Worm (Caenorhabditis elegans): Measurements from ENCODE around the gene glr-5.
"Not testable (repeated sequence)": the region's sequence is repeated elsewhere in the genome, so short reads cannot be mapped to it uniquely, and the experiment has no call there.

glr-5 gene

DNA sequence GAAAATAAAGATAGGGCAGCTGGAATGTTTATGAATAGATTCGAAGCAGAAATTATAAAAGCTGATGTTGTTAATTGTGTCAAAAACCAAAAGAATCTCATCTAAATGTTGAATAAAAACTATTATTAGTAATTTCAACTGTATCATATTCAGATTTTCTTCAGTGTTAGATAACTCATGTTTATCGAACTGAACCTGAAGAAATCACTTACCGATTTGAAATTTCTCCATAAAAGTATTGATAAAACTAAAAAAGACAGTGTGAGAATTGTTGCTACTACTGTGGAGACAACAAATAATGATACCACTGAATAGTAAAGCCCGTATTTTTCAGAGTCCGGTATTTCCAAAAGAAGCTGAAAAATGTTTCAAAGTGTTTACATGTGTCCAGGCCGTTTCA, 5.9 kb downstream of the glr-5 start, which contains the start of gene ZC196.8:
ZC196.8 (minus strand) TSS at position 101 of the 400 bp plus-strand sequence.
- TF ChIP-seq sptf-1, tlp-1, hlh-4 (tag; optimal IDR thresholded peaks at IDR 0.05): not testable (repeated sequence)

DNA sequence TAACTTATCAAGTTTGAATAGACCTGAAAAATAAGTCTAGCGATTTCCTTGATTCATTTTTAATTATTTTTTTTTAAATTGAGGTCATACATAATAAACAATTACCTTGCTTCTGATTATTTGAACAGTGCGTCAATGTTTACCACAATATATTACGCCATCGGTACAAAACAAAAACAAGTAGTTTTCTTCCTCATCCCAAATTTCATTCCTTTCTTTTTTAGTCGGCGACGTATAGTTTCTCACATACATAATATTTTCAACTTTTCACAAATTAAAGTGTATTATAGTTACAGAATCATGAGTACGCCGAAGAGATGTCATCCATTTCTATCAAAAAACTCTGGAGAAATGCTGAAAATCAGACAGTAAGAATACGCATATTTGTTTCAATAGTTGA, 9.9 kb downstream of the glr-5 start, which contains the start of gene droe-8:
droe-8 (plus strand) TSS at position 301 of the 400 bp plus-strand sequence.
- TF ChIP-seq lin-14 (GFP tag; optimal IDR thresholded peaks at IDR 0.05); sox-4 (tag; optimal IDR thresholded peaks at IDR 0.05); ama-1 (optimal IDR thresholded peaks at IDR 0.05): not testable (repeated sequence)

DNA sequence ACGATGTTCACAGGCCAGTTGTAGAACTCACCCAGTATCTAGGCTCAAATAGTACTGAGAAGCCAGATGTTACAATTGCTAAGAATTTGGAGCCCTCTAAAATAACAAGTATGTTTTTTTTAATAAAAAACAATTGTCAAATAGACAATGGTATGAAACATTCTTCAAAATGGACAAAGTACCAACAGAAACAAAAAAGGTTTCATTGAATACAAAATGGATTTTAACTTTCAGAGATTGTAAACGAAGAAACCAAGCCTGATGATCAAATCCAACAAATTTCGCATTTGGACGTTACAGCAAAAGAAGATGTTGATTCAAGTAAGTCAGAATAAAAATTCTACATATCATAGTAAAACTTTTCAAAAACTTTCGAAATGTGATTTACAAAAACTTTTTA, 10.8 kb downstream of the glr-5 start, which contains the start of gene ZC196.9:
ZC196.9 (minus strand) TSS at position 101 of the 400 bp plus-strand sequence.
- TF ChIP-seq ces-1 (GFP tag; optimal IDR thresholded peaks at IDR 0.05) (no peak), fkh-8 (tag; optimal IDR thresholded peaks at IDR 0.05) (no peak), unc-62 (GFP tag; optimal IDR thresholded peaks at IDR 0.05) (no peak), nhr-85 (tag) (no peak), snu-23 (GFP tag; optimal IDR thresholded peaks at IDR 0.05) (no peak)

DNA sequence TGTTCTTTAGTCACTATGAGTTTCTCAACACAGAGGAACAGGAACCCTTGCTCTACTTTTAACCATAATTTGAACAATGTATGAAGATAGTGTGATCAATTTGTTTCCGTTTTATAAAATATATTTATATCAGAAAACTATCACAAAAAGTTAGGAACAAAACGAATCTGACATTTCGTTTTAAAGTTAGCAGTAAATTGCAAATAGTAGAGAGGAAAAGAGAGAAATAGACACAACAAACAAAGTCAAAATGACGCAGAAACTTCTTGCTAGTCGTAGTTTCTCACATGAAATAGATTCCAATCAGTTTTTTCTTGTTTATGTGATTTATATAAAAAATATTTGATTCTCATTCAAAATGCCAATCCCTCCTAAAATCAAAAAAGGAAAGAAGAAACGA, 12.8 kb downstream of the glr-5 start, which contains the start of gene ZC196.5:
ZC196.5 (plus strand) TSS at position 301 of the 400 bp plus-strand sequence.
- TF ChIP-seq lin-15B (tag; optimal IDR thresholded peaks at IDR 0.05) (no peak), nhr-19 (GFP tag; conservative IDR thresholded peaks at IDR 0.05) (no peak), elt-2 (tag; optimal IDR thresholded peaks at IDR 0.05) (no peak), hpl-2 (GFP tag; optimal IDR thresholded peaks at IDR 0.05) (no peak), egl-27 (tag; optimal IDR thresholded peaks at IDR 0.05) (no peak), ceh-90 (tag; optimal IDR thresholded peaks at IDR 0.05) (no peak), unc-30 (tag; optimal IDR thresholded peaks at IDR 0.05) (no peak), nhr-11 (tag; optimal IDR thresholded peaks at IDR 0.05) (no peak), blmp-1 (tag; optimal IDR thresholded peaks at IDR 0.05) (no peak), efl-1 (optimal IDR thresholded peaks at IDR 0.05) (no peak), efl-1 (GFP tag; optimal IDR thresholded peaks at IDR 0.05 in 1 of 2) (no peak), hlh-17 (GFP tag; optimal IDR thresholded peaks at IDR 0.05; ENCODE audit: borderline replicate concordance) (no peak), zip-4 (GFP tag; optimal IDR thresholded peaks at IDR 0.05) (no peak), mdl-1 (tag; optimal IDR thresholded peaks at IDR 0.05) (no peak), lin-14 (GFP tag; optimal IDR thresholded peaks at IDR 0.05) (no peak), ceh-63 (GFP tag; optimal IDR thresholded peaks at IDR 0.05) (no peak), nhr-71 (tag; optimal IDR thresholded peaks at IDR 0.05) (no peak), fkh-4 (tag; optimal IDR thresholded peaks at IDR 0.05; ENCODE audit: borderline replicate concordance) (no peak), unc-86 (tag; optimal IDR thresholded peaks at IDR 0.05) (no peak), Y116A8C.19 (tag; optimal IDR thresholded peaks at IDR 0.05; ENCODE audit: borderline replicate concordance) (no peak)

DNA sequence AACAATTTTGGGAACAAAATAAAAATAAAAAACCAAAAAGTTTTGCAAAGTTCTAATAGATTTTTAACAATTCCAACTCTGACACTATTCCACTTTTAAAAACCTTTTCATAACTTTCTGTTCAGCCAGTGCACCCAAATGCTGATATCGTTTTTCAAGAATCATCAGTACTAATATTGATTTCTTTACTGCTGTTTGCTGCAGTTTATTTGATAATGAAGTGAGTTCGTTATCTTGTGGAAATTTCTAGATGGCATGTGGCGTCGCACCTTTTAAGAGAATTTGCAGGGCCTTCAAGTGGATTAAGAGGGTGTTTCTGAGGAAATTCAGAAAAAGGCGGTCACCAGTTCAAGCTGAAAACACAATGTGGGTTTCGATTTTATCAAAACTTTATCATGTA, 14.7 kb downstream of the glr-5 start:
- TF ChIP-seq unc-62 (GFP tag; optimal IDR thresholded peaks at IDR 0.05): no peak
- TF ChIP-seq snu-23 (GFP tag; optimal IDR thresholded peaks at IDR 0.05): no peak
- TF ChIP-seq elt-2 (tag; optimal IDR thresholded peaks at IDR 0.05): peak; percentile 21

DNA sequence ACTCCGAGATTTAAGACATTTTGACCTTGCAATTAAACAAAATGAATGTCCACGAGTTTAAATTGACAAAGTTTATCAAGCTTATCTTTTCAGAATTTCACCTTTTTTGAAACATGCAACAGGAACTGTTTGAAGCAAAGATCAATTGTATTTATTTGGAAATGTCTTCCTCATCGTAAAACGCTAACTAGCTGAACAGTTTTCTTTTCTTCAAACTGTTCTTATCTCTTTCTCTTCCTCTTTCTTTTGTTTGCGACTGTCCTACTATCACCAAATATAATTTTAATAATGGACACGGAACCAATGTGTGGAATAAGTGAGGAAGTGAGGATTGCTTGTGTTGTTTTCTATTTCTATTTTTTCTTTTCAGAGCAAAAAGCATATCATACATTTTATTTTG, 16.6 kb downstream of the glr-5 start, which contains the start of gene ZC196.4:
ZC196.4 (plus strand) TSS at position 173 of the 400 bp plus-strand sequence.
- TF ChIP-seq elt-2 (tag; optimal IDR thresholded peaks at IDR 0.05): peak; percentile 36
- no peak for TF ChIP-seq aly-2 (tag; optimal IDR thresholded peaks at IDR 0.05)
- no peak for TF ChIP-seq ces-1 (GFP tag; optimal IDR thresholded peaks at IDR 0.05)

DNA sequence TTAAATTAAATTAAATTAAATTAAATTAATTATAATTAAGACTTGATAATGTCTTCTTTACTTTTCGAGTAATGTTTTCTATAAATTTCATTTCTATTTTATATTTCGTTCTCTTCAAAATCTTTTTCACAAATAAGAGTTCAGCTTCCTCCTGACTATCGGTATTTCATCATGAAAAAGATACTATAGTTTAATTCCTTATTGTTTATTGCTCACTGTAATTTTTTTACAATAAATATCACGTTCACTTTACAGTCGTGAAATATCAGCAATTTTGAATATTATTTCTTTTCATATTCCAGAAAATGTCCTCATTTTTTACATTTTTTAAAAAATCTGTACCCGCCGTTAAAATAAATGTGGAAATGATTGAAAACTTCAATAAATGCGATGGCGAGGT, 20.1 kb downstream of the glr-5 start, which contains the start of gene ZC196.3:
ZC196.3 (plus strand) TSS at position 301 of the 400 bp plus-strand sequence.
- no peak for TF ChIP-seq mep-1 (tag; optimal IDR thresholded peaks at IDR 0.05)
- no peak for TF ChIP-seq nhr-11 (tag; optimal IDR thresholded peaks at IDR 0.05)
- no peak for TF ChIP-seq lin-14 (GFP tag; optimal IDR thresholded peaks at IDR 0.05)
- no peak for TF ChIP-seq hpl-2 (GFP tag; optimal IDR thresholded peaks at IDR 0.05)
- TF ChIP-seq swsn-7 (tag; optimal IDR thresholded peaks at IDR 0.05): no peak
- TF ChIP-seq mdl-1 (tag; optimal IDR thresholded peaks at IDR 0.05): no peak
- TF ChIP-seq lsy-2 (tag; optimal IDR thresholded peaks at IDR 0.05): no peak
- TF ChIP-seq nhr-84 (tag; optimal IDR thresholded peaks at IDR 0.05): no peak
- no peak for TF ChIP-seq unc-98 (GFP tag; IDR thresholded peaks at IDR 0.05)
- no peak for TF ChIP-seq nhr-85 (tag)
- TF ChIP-seq lir-3 (tag; optimal IDR thresholded peaks at IDR 0.05; ENCODE audit: poor library complexity): no peak
